Worm (Caenorhabditis elegans) whole organism, L2 larva: ENCODE measurements around the gene T25B6.4.

Experiments used
- C34F6.9 ChIP-seq: fragments of 150-350 bp; optimal IDR thresholded peaks from 2 replicates; lab custom pipeline; 2014; ENCODE audit warnings: missing biosample characterization, missing genetic modification characterization
- F13H6.1 ChIP-seq: sonication (generic microtip); optimal IDR thresholded peaks from 2 replicates; lab custom pipeline; 2016; ENCODE audit warnings: missing genetic modification characterization, missing compliant biosample characterization
- R02D3.7 ChIP-seq: fragments of 150-350 bp; optimal IDR thresholded peaks from 2 replicates; lab custom pipeline; 2014; ENCODE audit warnings: missing biosample characterization, missing genetic modification characterization
- alr-1 ChIP-seq: fragments of 150-350 bp; optimal IDR thresholded peaks from 2 replicates; lab custom pipeline; 2014; ENCODE audit warnings: missing biosample characterization, missing genetic modification characterization
- aly-2 ChIP-seq: fragments of 150-350 bp; optimal IDR thresholded peaks from 2 replicates; lab custom pipeline; 2014; ENCODE audit warnings: missing biosample characterization, missing genetic modification characterization
- ama-1 ChIP-seq: fragments of 150-350 bp; optimal IDR thresholded peaks from 2 replicates; lab custom pipeline; 2018; ENCODE audit warnings: inconsistent platforms
- blmp-1 ChIP-seq: sonication (generic microtip); optimal IDR thresholded peaks from 2 replicates; lab custom pipeline; 2017; ENCODE audit warnings: missing genetic modification characterization, mild to moderate bottlenecking, missing compliant biosample characterization, antibody characterized with exemption, moderate library complexity; ENCODE audit not compliant: insufficient read depth
- ceh-16 ChIP-seq: fragments of 150-350 bp; optimal IDR thresholded peaks from 2 replicates; lab custom pipeline; 2014; ENCODE audit warnings: missing biosample characterization, missing genetic modification characterization
- ceh-82 ChIP-seq: fragments of 150-350 bp; optimal IDR thresholded peaks from 2 replicates; lab custom pipeline; 2014; ENCODE audit warnings: missing biosample characterization, missing genetic modification characterization
- crh-2 ChIP-seq: sonication (generic microtip); optimal IDR thresholded peaks from 2 replicates; lab custom pipeline; 2017; ENCODE audit warnings: missing biosample characterization, missing genetic modification characterization
- dmd-4 ChIP-seq: sonication (generic microtip); optimal IDR thresholded peaks from 2 replicates; lab custom pipeline; 2017; ENCODE audit warnings: missing biosample characterization, missing genetic modification characterization
- egl-27 ChIP-seq: sonication (generic microtip); optimal IDR thresholded peaks from 3 replicates; lab custom pipeline; 2017; ENCODE audit warnings: missing biosample characterization, missing genetic modification reagents, missing genetic modification characterization
- elt-1 ChIP-seq: fragments of 150-350 bp; optimal IDR thresholded peaks from 2 replicates; lab custom pipeline; 2014; ENCODE audit warnings: missing biosample characterization, missing genetic modification characterization
- fos-1 ChIP-seq: fragments of 150-350 bp; optimal IDR thresholded peaks from 2 replicates; lab custom pipeline; 2014; ENCODE audit warnings: missing biosample characterization, missing genetic modification characterization
- lin-11 ChIP-seq: fragments of 150-350 bp; sonication (generic microtip); optimal IDR thresholded peaks from 2 replicates; lab custom pipeline; 2014; ENCODE audit warnings: missing biosample characterization, missing genetic modification characterization, inconsistent platforms, mixed read lengths
- lin-39 ChIP-seq: fragments of 150-350 bp; optimal IDR thresholded peaks from 2 replicates; lab custom pipeline; 2014; ENCODE audit warnings: missing biosample characterization, missing genetic modification reagents, missing genetic modification characterization
- lsy-2 ChIP-seq, 2 experiments: fragments of 150-350 bp in 1 of 2; sonication (generic microtip) in 1 of 2; optimal IDR thresholded peaks; 2 replicates each; lab custom pipeline; 2014 to 2017; ENCODE audit warnings: missing biosample characterization in 2 of 2, missing genetic modification characterization in 2 of 2
- mab-5 ChIP-seq: fragments of 150-350 bp; optimal IDR thresholded peaks from 2 replicates; lab custom pipeline; 2014; ENCODE audit warnings: missing biosample characterization, missing genetic modification characterization
- mdl-1 ChIP-seq, 2 experiments: fragments of 150-350 bp in 1 of 2; sonication (generic microtip) in 1 of 2; optimal IDR thresholded peaks; 2 replicates each; lab custom pipeline; 2017; ENCODE audit warnings: missing biosample characterization in 2 of 2, missing genetic modification characterization in 2 of 2
- nhr-11 ChIP-seq: fragments of 150-350 bp; optimal IDR thresholded peaks from 2 replicates; lab custom pipeline; 2014; ENCODE audit warnings: missing biosample characterization, missing genetic modification characterization
- nhr-12 ChIP-seq: fragments of 150-350 bp; optimal IDR thresholded peaks from 2 replicates; lab custom pipeline; 2014; ENCODE audit warnings: missing biosample characterization, missing genetic modification characterization
- nhr-129 ChIP-seq: fragments of 150-350 bp; optimal IDR thresholded peaks from 2 replicates; lab custom pipeline; 2014; ENCODE audit warnings: missing biosample characterization, missing genetic modification characterization
- nhr-21 ChIP-seq: fragments of 150-350 bp; optimal IDR thresholded peaks from 2 replicates; lab custom pipeline; 2014; ENCODE audit warnings: missing biosample characterization, missing genetic modification characterization
- nhr-23 ChIP-seq: fragments of 150-350 bp; optimal IDR thresholded peaks from 2 replicates; lab custom pipeline; 2014; ENCODE audit warnings: missing biosample characterization, missing genetic modification reagents, missing genetic modification characterization
- nhr-237 ChIP-seq: fragments of 150-350 bp; optimal IDR thresholded peaks from 2 replicates; lab custom pipeline; 2014; ENCODE audit warnings: missing biosample characterization, missing genetic modification characterization
- nhr-25 ChIP-seq: fragments of 150-350 bp; sonication (generic microtip); optimal IDR thresholded peaks from 3 replicates; lab custom pipeline; 2014; ENCODE audit warnings: missing biosample characterization, missing genetic modification characterization
- nhr-77 ChIP-seq: fragments of 150-350 bp; optimal IDR thresholded peaks from 2 replicates; lab custom pipeline; 2014; ENCODE audit warnings: missing biosample characterization, missing genetic modification characterization
- skn-1 ChIP-seq: sonication (generic microtip); optimal IDR thresholded peaks from 2 replicates; lab custom pipeline; 2017; ENCODE audit warnings: missing biosample characterization, missing genetic modification characterization
- sma-3 ChIP-seq: sonication (generic microtip); optimal IDR thresholded peaks from 2 replicates; lab custom pipeline; 2016; ENCODE audit warnings: missing genetic modification reagents, missing genetic modification characterization, missing compliant biosample characterization
- sma-9 ChIP-seq, 2 experiments: fragments of 150-350 bp in 1 of 2; sonication (generic microtip) in 1 of 2; optimal IDR thresholded peaks; 2 replicates each; lab custom pipeline; 2014 to 2016; ENCODE audit warnings: missing genetic modification characterization in 2 of 2, mild to moderate bottlenecking in 1 of 2, missing biosample characterization in 1 of 2, missing compliant biosample characterization in 1 of 2, missing genetic modification reagents in 1 of 2, moderate library complexity in 1 of 2
- unc-55 ChIP-seq: fragments of 150-350 bp; sonication (generic microtip); optimal IDR thresholded peaks from 3 replicates; lab custom pipeline; 2014; ENCODE audit warnings: missing biosample characterization, missing genetic modification reagents, missing genetic modification characterization
- zag-1 ChIP-seq: fragments of 150-350 bp; optimal IDR thresholded peaks from 2 replicates; lab custom pipeline; 2014; ENCODE audit warnings: missing biosample characterization, missing genetic modification characterization
- ztf-1 ChIP-seq: fragments of 200-800 bp; sonication (Bioruptor generic); conservative IDR thresholded peaks from 2 replicates; pipeline ENCODE4 v1.3.6; 2022; ENCODE audit warnings: missing genetic modification characterization, missing compliant biosample characterization
- ztf-11 ChIP-seq: sonication (generic microtip); optimal IDR thresholded peaks from 2 replicates; lab custom pipeline; 2017; ENCODE audit warnings: missing biosample characterization, missing genetic modification characterization
- ztf-4 ChIP-seq: fragments of 150-350 bp; optimal IDR thresholded peaks from 2 replicates; lab custom pipeline; 2014; ENCODE audit warnings: missing biosample characterization, missing genetic modification characterization

The T25B6.4 gene

ce11 chrX:8996496-8997116 lies 18.9 kb upstream of the T25B6.4 start:
- no peak for TF ChIP-seq dmd-4 (tag; lab: Kevin White, UChicago)
- peak; percentile 12 for TF ChIP-seq nhr-129 (tag; lab: Kevin White, UChicago)
- TF ChIP-seq unc-55 (GFP tag; lab: Kevin White, UChicago): peak; percentile 44
- no peak for TF ChIP-seq mdl-1 (tag; optimal IDR thresholded peaks at IDR 0.05; lab: Kevin White, UChicago)

DNA sequence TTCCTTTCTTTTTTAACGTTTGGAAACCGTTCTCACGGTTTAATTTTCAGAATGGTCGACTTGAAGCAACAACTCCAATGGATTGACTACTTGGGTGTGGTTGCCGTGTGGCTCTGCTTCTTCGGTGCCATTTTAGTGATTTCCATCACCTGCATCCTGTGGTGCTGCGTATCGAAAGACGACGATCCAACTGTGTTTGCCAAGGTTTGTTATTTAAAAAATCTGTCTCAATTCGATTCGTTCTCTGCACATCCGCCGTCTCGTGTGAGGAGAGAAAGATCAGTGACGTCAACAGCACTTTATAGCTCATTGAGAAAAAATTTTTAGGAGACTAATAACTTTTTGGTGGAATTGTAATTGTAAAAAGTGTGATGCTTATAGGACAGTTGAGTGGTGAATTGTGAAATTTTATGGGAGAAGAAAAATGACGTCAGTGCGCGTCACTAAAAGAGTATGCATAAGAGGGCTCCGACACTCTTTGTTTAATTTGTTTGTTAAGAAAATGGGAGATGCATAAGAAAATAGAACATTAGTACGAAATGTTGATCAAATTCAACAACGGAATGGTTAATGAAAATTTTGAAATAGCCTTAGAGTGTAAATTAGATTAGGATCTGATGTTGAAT lies 18.0 kb upstream of the T25B6.4 start, which contains the start of gene C24A3.2:
TSS of gene C24A3.2 (plus strand) at position 51 of the 626 bp plus-strand sequence.
- TF ChIP-seq R02D3.7 (tag; lab: Kevin White, UChicago) (no peak), nhr-129 (tag; lab: Kevin White, UChicago) (peak; percentile 11), nhr-11 (tag; lab: Kevin White, UChicago) (no peak), mdl-1 (tag; optimal IDR thresholded peaks at IDR 0.05; lab: Kevin White, UChicago) (no peak), mab-5 (tag; lab: Kevin White, UChicago) (no peak), F13H6.1 (tag; lab: Kevin White, UChicago) (no peak), aly-2 (no peak), ztf-4 (no peak), nhr-25 (tag; lab: Kevin White, UChicago) (no peak), lin-11 (tag; lab: Kevin White, UChicago) (no peak), unc-55 (GFP tag; lab: Kevin White, UChicago) (peak; percentile 50), nhr-21 (tag; lab: Kevin White, UChicago) (no peak), zag-1 (peak; percentile 41), nhr-23 (tag; lab: Kevin White, UChicago) (no peak), C34F6.9 (tag; lab: Kevin White, UChicago) (no peak), nhr-12 (tag; lab: Kevin White, UChicago) (no peak), sma-3 (GFP tag; lab: Kevin White, UChicago) (no peak), skn-1 (tag; lab: Kevin White, UChicago) (no peak), ztf-1 (no peak), fos-1 (no peak), lsy-2 (tag; optimal IDR thresholded peaks at IDR 0.05; lab: Kevin White, UChicago) (peak in 1 of 2 experiments; percentile 23), ama-1 (lab: Kevin White, UChicago) (no peak)

DNA sequence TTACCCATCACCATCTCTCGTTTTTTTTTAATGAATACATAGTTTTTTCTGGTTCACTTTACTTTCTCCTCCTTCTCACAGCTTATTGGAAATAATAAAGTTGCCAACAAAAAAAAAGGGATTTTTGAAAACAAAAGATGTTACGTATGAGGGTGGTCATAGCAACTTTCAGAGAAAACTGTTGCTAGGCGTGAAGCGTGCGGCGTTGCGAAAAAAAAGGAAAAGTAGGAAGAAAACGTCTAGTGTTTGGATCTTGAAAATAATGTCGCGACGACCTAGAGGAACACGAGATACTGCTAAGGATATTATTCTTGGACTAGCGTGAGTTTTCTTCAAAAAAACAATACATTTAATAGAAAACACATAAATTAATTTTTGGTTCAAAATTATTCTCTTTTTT lies 16.7 kb upstream of the T25B6.4 start, which contains the start of gene C24A3.1:
TSS of gene C24A3.1 (plus strand) at position 263 of the 400 bp plus-strand sequence.
- no peak for TF ChIP-seq ztf-4
- TF ChIP-seq fos-1: no peak
- no peak for TF ChIP-seq skn-1 (tag; lab: Kevin White, UChicago)
- no peak for TF ChIP-seq lin-39
- no peak for TF ChIP-seq elt-1 (tag; lab: Kevin White, UChicago)
- no peak for TF ChIP-seq blmp-1 (tag; lab: Kevin White, UChicago)
- no peak for TF ChIP-seq sma-9 (GFP tag; optimal IDR thresholded peaks at IDR 0.05; lab: Kevin White, UChicago)
- TF ChIP-seq sma-9 (tag; optimal IDR thresholded peaks at IDR 0.05; lab: Kevin White, UChicago): no peak
- no peak for TF ChIP-seq lin-11 (tag; lab: Kevin White, UChicago)
- TF ChIP-seq lsy-2 (tag; optimal IDR thresholded peaks at IDR 0.05; lab: Kevin White, UChicago): no peak
- TF ChIP-seq ztf-11 (tag; lab: Kevin White, UChicago): no peak
- no peak for TF ChIP-seq ceh-82
- no peak for TF ChIP-seq ama-1 (lab: Kevin White, UChicago)
- no peak for TF ChIP-seq ceh-16
- no peak for TF ChIP-seq egl-27 (tag; lab: Kevin White, UChicago)
- no peak for TF ChIP-seq zag-1
- TF ChIP-seq nhr-12 (tag; lab: Kevin White, UChicago): no peak

ce11 chrX:9010418-9010817 lies 5.1 kb upstream of the T25B6.4 start, which contains the start of gene C24A3.9:
TSS of gene C24A3.9 (minus strand) at chrX:9010518.
- no peak for TF ChIP-seq nhr-77 (tag; lab: Kevin White, UChicago)
- no peak for TF ChIP-seq nhr-23 (tag; lab: Kevin White, UChicago)
- TF ChIP-seq crh-2 (tag; lab: Kevin White, UChicago): no peak
- TF ChIP-seq aly-2: no peak
- TF ChIP-seq nhr-21 (tag; lab: Kevin White, UChicago): no peak
- no peak for TF ChIP-seq ceh-16
- no peak for TF ChIP-seq nhr-25 (tag; lab: Kevin White, UChicago)
- TF ChIP-seq mdl-1 (tag; optimal IDR thresholded peaks at IDR 0.05; lab: Kevin White, UChicago): no peak
- no peak for TF ChIP-seq nhr-237 (tag; lab: Kevin White, UChicago)
- TF ChIP-seq alr-1 (tag; lab: Kevin White, UChicago): no peak
- TF ChIP-seq sma-3 (GFP tag; lab: Kevin White, UChicago): no peak
- TF ChIP-seq blmp-1 (tag; lab: Kevin White, UChicago): no peak
